Fruit fly (Drosophila melanogaster): ENCODE results near the gene eIF4A.

DNA sequence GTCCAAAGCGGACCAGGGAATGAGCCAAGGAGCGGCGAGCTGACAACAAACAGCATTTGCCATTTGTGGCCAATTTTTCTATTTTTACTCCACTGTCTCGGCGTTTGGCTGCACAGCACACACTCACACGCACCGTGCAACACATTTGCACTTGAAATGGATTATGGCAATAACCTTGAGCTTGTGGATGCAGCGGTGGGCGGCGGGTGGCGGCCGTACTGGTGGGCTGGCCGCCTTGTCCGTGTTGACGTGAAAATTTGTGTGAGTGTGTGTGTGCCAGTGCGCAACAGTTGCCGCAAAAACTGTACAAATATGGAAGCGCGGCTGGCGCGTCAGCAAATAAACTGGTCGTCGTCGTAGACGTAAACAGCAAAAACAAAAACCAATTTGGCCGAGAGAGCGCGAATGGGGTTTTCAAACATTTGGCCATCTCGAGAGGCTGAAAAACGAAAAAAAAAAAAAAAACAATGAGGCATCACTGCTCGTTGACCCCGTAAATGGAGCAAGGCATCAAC lies 6.5 kb upstream of the eIF4A start:
- TF ChIP-seq psq (optimal IDR thresholded peaks at IDR 0.05) (no peak), CG8478 (optimal IDR thresholded peaks at IDR 0.05) (no peak), usp (GFP tag; optimal IDR thresholded peaks at IDR 0.05) (no peak)
